Fruit fly (Drosophila melanogaster): ENCODE measurements around the gene Klp31E.

Klp31E gene

DNA sequence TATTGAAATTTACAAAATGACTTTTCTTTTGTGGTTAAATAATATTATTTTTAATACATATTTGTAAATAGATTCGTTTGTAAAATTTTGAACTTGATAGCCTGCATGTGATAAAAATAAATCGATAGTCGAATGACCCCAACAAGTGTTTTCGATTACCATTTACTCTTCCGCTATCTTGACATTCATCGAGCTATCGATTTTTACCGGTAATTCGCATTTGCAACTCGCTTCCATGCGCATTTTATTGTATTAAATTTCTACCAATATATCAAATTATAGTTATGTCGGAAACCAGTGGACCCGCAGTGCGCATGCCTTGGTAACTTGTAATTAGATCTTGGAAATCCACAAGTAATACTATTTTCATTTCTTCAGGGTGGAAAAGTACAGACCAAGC, 5.2 kb downstream of the Klp31E start, which contains the start of gene RfC3 (continued):
- TF ChIP-seq CG12659 (GFP tag; optimal IDR thresholded peaks at IDR 0.05) (peak; percentile 7), Scr (GFP tag; IDR thresholded peaks at IDR 0.05; ENCODE audit: partially characterized antibody) (peak; percentile 81), stwl (tag; optimal IDR thresholded peaks at IDR 0.05) (peak; percentile 75), onecut (GFP tag; IDR thresholded peaks at IDR 0.05) (peak; percentile 54; the same call in 1 of the 2 replicates), tna (GFP tag; IDR thresholded peaks at IDR 0.05; ENCODE audit: partially characterized antibody) (peak; percentile 97), dan (GFP tag; IDR thresholded peaks at IDR 0.05) (no peak), odd (GFP tag; optimal IDR thresholded peaks at IDR 0.05) (no peak), Vsx1 (GFP tag; optimal IDR thresholded peaks at IDR 0.05) (no peak), CG5180 (GFP tag; optimal IDR thresholded peaks at IDR 0.05) (no peak), Doc3 (GFP tag; IDR thresholded peaks at IDR 0.05; ENCODE audit: partially characterized antibody) (peak; percentile 75), CG31388 (GFP tag; optimal IDR thresholded peaks at IDR 0.05) (no peak), chn (GFP tag; optimal IDR thresholded peaks at IDR 0.05) (no peak), CG3407 (GFP tag; optimal IDR thresholded peaks at IDR 0.05) (no peak), Sry-β (GFP tag; optimal IDR thresholded peaks at IDR 0.05) (no peak), pzg (GFP tag; optimal IDR thresholded peaks at IDR 0.05) (peak; percentile 64), Dref (GFP tag; IDR thresholded peaks at IDR 0.05) (peak; percentile 95), CG15073 (GFP tag; optimal IDR thresholded peaks at IDR 0.05) (no peak), inv (GFP tag; IDR thresholded peaks at IDR 0.05; ENCODE audit: partially characterized antibody) (peak; percentile 89), Opbp (GFP tag; IDR thresholded peaks at IDR 0.05; ENCODE audit: partially characterized antibody) (peak; percentile 73; the same call in 2 of the 3 replicates), E2f2 (GFP tag; IDR thresholded peaks at IDR 0.05) (peak; percentile 90), Max (GFP tag; optimal IDR thresholded peaks at IDR 0.05) (peak; percentile 28), CG7556 (GFP tag; optimal IDR thresholded peaks at IDR 0.05) (no peak), CG10267 (tag; optimal IDR thresholded peaks at IDR 0.05) (peak; percentile 21), cwo (GFP tag; optimal IDR thresholded peaks at IDR 0.05) (no peak), hb (GFP tag; IDR thresholded peaks at IDR 0.05; ENCODE audit: partially characterized antibody) (peak; percentile 80), sug (tag; optimal IDR thresholded peaks at IDR 0.05) (peak; percentile 20), CG16813 (GFP tag; IDR thresholded peaks at IDR 0.05; ENCODE audit: partially characterized antibody) (peak; percentile 72; the same call in 2 of the 3 replicates), MESR4 (GFP tag; optimal IDR thresholded peaks at IDR 0.05) (peak; percentile 29), Hr78 (GFP tag; optimal IDR thresholded peaks at IDR 0.05) (peak in 1 of 2 experiments; percentile 93), CG6272 (GFP tag; IDR thresholded peaks at IDR 0.05) (no peak), z (GFP tag; IDR thresholded peaks at IDR 0.05) (no peak), sr (GFP tag; IDR thresholded peaks at IDR 0.05) (no peak), CG13287 (GFP tag; IDR thresholded peaks at IDR 0.05; ENCODE audit: partially characterized antibody) (peak; percentile 92), CG18011 (GFP tag; optimal IDR thresholded peaks at IDR 0.05) (no peak), mld (GFP tag; IDR thresholded peaks at IDR 0.05; ENCODE audit: partially characterized antibody) (peak; percentile 94), MBD-R2 (GFP tag; IDR thresholded peaks at IDR 0.05) (peak; percentile 51; the same call in 1 of the 2 replicates), CG42726 (GFP tag; IDR thresholded peaks at IDR 0.05; ENCODE audit: partially characterized antibody) (no peak), sens (GFP tag) (no peak), slbo (GFP tag; IDR thresholded peaks at IDR 0.05) (no peak), Dll (GFP tag; IDR thresholded peaks at IDR 0.05; ENCODE audit: partially characterized antibody) (peak; percentile 85), jing (GFP tag; optimal IDR thresholded peaks at IDR 0.05) (no peak), Myb (GFP tag; optimal IDR thresholded peaks at IDR 0.05) (peak; percentile 85), Sry-δ (GFP tag; optimal IDR thresholded peaks at IDR 0.05) (peak; percentile 31), amos (GFP tag; IDR thresholded peaks at IDR 0.05; ENCODE audit: partially characterized antibody) (peak; percentile 76; the same call in 1 of the 2 replicates), HLH4C (GFP tag; IDR thresholded peaks at IDR 0.05; ENCODE audit: partially characterized antibody) (peak; percentile 98), ftz-f1 (GFP tag; optimal IDR thresholded peaks at IDR 0.05) (no peak), Bgb (GFP tag; IDR thresholded peaks at IDR 0.05; ENCODE audit: partially characterized antibody) (peak; percentile 83), vnd (GFP tag; IDR thresholded peaks at IDR 0.05; ENCODE audit: partially characterized antibody) (peak; percentile 87)

All from whole organism, embryonic.